Worm (Caenorhabditis elegans) whole organism, L4 larva: ENCODE data around the gene pdhb-1.
A peak's percentile ranks its signal among the peaks of the same experiment; 100 is the strongest.

Source experiments
- F44E2.7 ChIP-seq: fragments of 200-800 bp; sonication (Bioruptor generic); IDR thresholded peaks from 2 replicates; pipeline ENCODE4 v2.1.2; 2022; ENCODE audit warnings: missing genetic modification characterization, missing compliant biosample characterization
- F49E8.2 ChIP-seq: sonication (generic microtip); optimal IDR thresholded peaks from 2 replicates; lab custom pipeline; 2016; ENCODE audit warnings: missing compliant biosample characterization, mild to moderate bottlenecking, missing genetic modification characterization, borderline replicate concordance
- Y5F2A.4 ChIP-seq: fragments of 200-800 bp; sonication (Bioruptor generic); optimal IDR thresholded peaks from 2 replicates; lab custom pipeline; 2018; ENCODE audit warnings: mild to moderate bottlenecking, missing genetic modification characterization, missing compliant biosample characterization
- ZK337.2 ChIP-seq: fragments of 200-800 bp; sonication (Bioruptor generic); IDR thresholded peaks from 2 replicates; pipeline ENCODE4 v1.3.6; 2022; ENCODE audit warnings: missing genetic modification reagents, missing genetic modification characterization, missing compliant biosample characterization
- aha-1 ChIP-seq: fragments of 150-350 bp; peaks from one replicate; lab custom pipeline; 2014; ENCODE audit warnings: missing biosample characterization, missing genetic modification characterization
- ceh-20 ChIP-seq: fragments of 200-800 bp; sonication (Bioruptor generic); IDR thresholded peaks from 2 replicates; pipeline ENCODE4 v1.3.6; 2022; ENCODE audit warnings: missing genetic modification reagents, missing genetic modification characterization, missing compliant biosample characterization
- ces-1 ChIP-seq: fragments of 150-350 bp; sonication (generic microtip); optimal IDR thresholded peaks from 4 replicates; lab custom pipeline; 2014; ENCODE audit warnings: missing biosample characterization, missing genetic modification reagents, missing genetic modification characterization
- daf-12 ChIP-seq: fragments of 150-350 bp; optimal IDR thresholded peaks from 2 replicates; lab custom pipeline; 2014; ENCODE audit warnings: missing biosample characterization, missing genetic modification reagents, missing genetic modification characterization
- daf-8 ChIP-seq: fragments of 200-800 bp; sonication (Bioruptor generic); IDR thresholded peaks from 2 replicates; pipeline ENCODE4 v1.3.6; 2022; ENCODE audit warnings: missing genetic modification characterization, missing compliant biosample characterization
- dmd-8 ChIP-seq: fragments of 200-800 bp; sonication (Bioruptor generic); IDR thresholded peaks from 2 replicates; pipeline ENCODE4 v1.3.6; 2022; ENCODE audit warnings: missing genetic modification characterization, missing compliant biosample characterization
- dmd-9 ChIP-seq: fragments of 200-800 bp; sonication (Bioruptor generic); IDR thresholded peaks from 2 replicates; pipeline ENCODE4 v1.3.6; 2022; ENCODE audit warnings: missing genetic modification reagents, missing genetic modification characterization, missing compliant biosample characterization
- dpl-1 ChIP-seq: fragments of 150-350 bp; optimal IDR thresholded peaks from 2 replicates; lab custom pipeline; 2014; ENCODE audit warnings: missing biosample characterization, missing genetic modification reagents, missing genetic modification characterization
- dve-1 ChIP-seq: sonication (generic microtip); optimal IDR thresholded peaks from 2 replicates; lab custom pipeline; 2017; ENCODE audit warnings: antibody characterized with exemption, mild to moderate bottlenecking, missing genetic modification characterization, missing compliant biosample characterization; ENCODE audit not compliant: insufficient read depth
- egl-43 ChIP-seq: fragments of 200-800 bp; sonication (Bioruptor generic); IDR thresholded peaks from 2 replicates; pipeline ENCODE4 v1.3.6; 2022; ENCODE audit warnings: missing genetic modification reagents, missing genetic modification characterization, missing compliant biosample characterization
- fkh-10 ChIP-seq: fragments of 150-350 bp; optimal IDR thresholded peaks from 2 replicates; lab custom pipeline; 2014; ENCODE audit warnings: missing biosample characterization, missing genetic modification reagents, missing genetic modification characterization
- gei-8 ChIP-seq: fragments of 200-800 bp; sonication (Bioruptor generic); optimal IDR thresholded peaks from 2 replicates; lab custom pipeline; 2018; ENCODE audit warnings: mild to moderate bottlenecking, missing genetic modification characterization, missing compliant biosample characterization
- hif-1 ChIP-seq, 2 experiments: sonication (generic microtip); optimal IDR thresholded peaks; 2 replicates each; lab custom pipeline; 2016 to 2017; ENCODE audit warnings: missing compliant biosample characterization in 2 of 2, missing genetic modification characterization in 2 of 2, missing genetic modification reagents in 2 of 2, missing genotype in 2 of 2, mild to moderate bottlenecking in 1 of 2
- lim-7 ChIP-seq: fragments of 200-800 bp; sonication (Bioruptor generic); IDR thresholded peaks from 2 replicates; pipeline ENCODE4 v1.3.6; 2022; ENCODE audit warnings: missing genetic modification characterization, missing compliant biosample characterization
- lin-15B ChIP-seq: fragments of 150-350 bp; sonication (generic microtip); optimal IDR thresholded peaks from 3 replicates; lab custom pipeline; 2014; ENCODE audit warnings: missing biosample characterization, missing genetic modification characterization
- lin-29 ChIP-seq: fragments of 200-800 bp; sonication (Bioruptor generic); IDR thresholded peaks from 2 replicates; pipeline ENCODE4 v1.3.6; 2022; ENCODE audit warnings: missing genetic modification reagents, missing genetic modification characterization, missing compliant biosample characterization
- madf-5 ChIP-seq, 2 experiments: fragments of 200-800 bp; sonication (Bioruptor generic); IDR thresholded peaks; 2 replicates each; pipeline ENCODE4 v1.3.6; 2022; ENCODE audit warnings: missing compliant biosample characterization in 2 of 2, missing genetic modification characterization in 2 of 2
- mep-1 ChIP-seq: fragments of 150-350 bp; sonication (generic microtip); optimal IDR thresholded peaks from 3 replicates; lab custom pipeline; 2014; ENCODE audit warnings: missing biosample characterization, missing genetic modification characterization
- mxl-3 ChIP-seq: fragments of 200-800 bp; sonication (Bioruptor generic); optimal IDR thresholded peaks from 2 replicates; lab custom pipeline; 2018; ENCODE audit warnings: mild to moderate bottlenecking, missing genetic modification characterization, missing compliant biosample characterization
- nhr-10 ChIP-seq: fragments of 150-350 bp; optimal IDR thresholded peaks from 2 replicates; lab custom pipeline; 2014; ENCODE audit warnings: missing biosample characterization, missing genetic modification characterization
- nhr-11 ChIP-seq: fragments of 150-350 bp; optimal IDR thresholded peaks from 2 replicates; lab custom pipeline; 2014; ENCODE audit warnings: missing biosample characterization, missing genetic modification characterization
- nhr-111 ChIP-seq: fragments of 200-800 bp; sonication (Bioruptor generic); optimal IDR thresholded peaks from 2 replicates; lab custom pipeline; 2018; ENCODE audit warnings: mild to moderate bottlenecking, missing genetic modification characterization, missing compliant biosample characterization
- nhr-28 ChIP-seq: fragments of 150-350 bp; optimal IDR thresholded peaks from 2 replicates; lab custom pipeline; 2014; ENCODE audit warnings: missing biosample characterization, missing genetic modification characterization
- nhr-42 ChIP-seq: fragments of 200-800 bp; sonication (Bioruptor generic); IDR thresholded peaks from 2 replicates; pipeline ENCODE4 v1.3.6; 2022; ENCODE audit warnings: missing genetic modification characterization, missing compliant biosample characterization
- nhr-6 ChIP-seq: fragments of 150-350 bp; optimal IDR thresholded peaks from 2 replicates; lab custom pipeline; 2014; ENCODE audit warnings: missing biosample characterization, missing genetic modification characterization
- nhr-77 ChIP-seq: fragments of 150-350 bp; optimal IDR thresholded peaks from 2 replicates; lab custom pipeline; 2014; ENCODE audit warnings: missing biosample characterization, missing genetic modification characterization
- pha-4 ChIP-seq, 2 experiments: fragments of 150-350 bp in 1 of 2; fragments of 200-800 bp in 1 of 2; sonication (Bioruptor generic) in 1 of 2; IDR thresholded peaks in 1 of 2; optimal IDR thresholded peaks in 1 of 2; 2 replicates each; pipeline versions ENCODE4 v1.3.6 to Lab custom; 2014 to 2022; ENCODE audit warnings: missing genetic modification characterization in 2 of 2, missing genetic modification reagents in 2 of 2, missing biosample characterization in 1 of 2, missing compliant biosample characterization in 1 of 2
- skn-1 ChIP-seq: fragments of 150-350 bp; optimal IDR thresholded peaks from 2 replicates; lab custom pipeline; 2014; ENCODE audit warnings: missing biosample characterization, missing genetic modification characterization
- snpc-1.2 ChIP-seq: fragments of 200-800 bp; sonication (Bioruptor generic); IDR thresholded peaks from 2 replicates; pipeline ENCODE4 v1.3.6; 2022; ENCODE audit warnings: missing genetic modification reagents, missing genetic modification characterization, missing compliant biosample characterization
- unc-130 ChIP-seq: sonication (generic microtip); optimal IDR thresholded peaks from 2 replicates; lab custom pipeline; 2016; ENCODE audit warnings: missing genetic modification reagents, missing genetic modification characterization, missing compliant biosample characterization
- unc-62 ChIP-seq, 3 experiments: fragments of 150-350 bp in 1 of 3; sonication (generic microtip); optimal IDR thresholded peaks in 2 of 3; peaks in 1 of 3; 1 replicate in 1 of 3; 2 replicates in 2 of 3; lab custom pipeline; 2014 to 2017; ENCODE audit warnings: missing biosample characterization in 3 of 3, missing genetic modification characterization in 3 of 3, missing genetic modification reagents in 3 of 3, missing genotype in 1 of 3
- ztf-11 ChIP-seq: fragments of 150-350 bp; optimal IDR thresholded peaks from 2 replicates; lab custom pipeline; 2014; ENCODE audit warnings: missing biosample characterization, missing genetic modification characterization
- ztf-7 ChIP-seq: fragments of 150-350 bp; optimal IDR thresholded peaks from 2 replicates; lab custom pipeline; 2014; ENCODE audit warnings: missing biosample characterization, missing genetic modification characterization

pdhb-1 gene

DNA sequence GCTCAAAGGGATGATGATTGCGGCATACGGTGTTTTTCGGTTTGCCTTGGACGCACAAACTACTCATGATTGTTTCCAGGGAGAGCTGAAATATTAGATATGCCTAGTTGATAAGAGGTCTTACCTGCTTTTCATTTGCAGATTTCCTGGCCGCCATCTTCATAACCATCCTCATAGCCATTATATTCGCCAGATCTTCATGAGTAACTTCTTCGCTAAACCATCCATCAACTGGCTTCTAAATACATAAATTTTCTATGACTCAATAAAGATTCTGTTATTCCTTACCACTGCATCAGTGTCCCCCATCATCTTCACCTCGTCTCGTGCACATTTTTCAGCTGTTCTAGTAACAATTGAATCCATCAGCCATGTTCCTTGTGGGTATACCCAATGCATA lies 43.0 kb downstream of the pdhb-1 start:
- TF ChIP-seq aha-1 (tag; lab: Kevin White, UChicago) (peak; percentile 95), ztf-7 (tag; lab: Kevin White, UChicago) (no peak), dve-1 (no peak), F49E8.2 (tag; lab: Kevin White, UChicago) (no peak), Y5F2A.4 (no peak), mxl-3 (GFP tag; lab: Kevin White, UChicago) (no peak)

DNA sequence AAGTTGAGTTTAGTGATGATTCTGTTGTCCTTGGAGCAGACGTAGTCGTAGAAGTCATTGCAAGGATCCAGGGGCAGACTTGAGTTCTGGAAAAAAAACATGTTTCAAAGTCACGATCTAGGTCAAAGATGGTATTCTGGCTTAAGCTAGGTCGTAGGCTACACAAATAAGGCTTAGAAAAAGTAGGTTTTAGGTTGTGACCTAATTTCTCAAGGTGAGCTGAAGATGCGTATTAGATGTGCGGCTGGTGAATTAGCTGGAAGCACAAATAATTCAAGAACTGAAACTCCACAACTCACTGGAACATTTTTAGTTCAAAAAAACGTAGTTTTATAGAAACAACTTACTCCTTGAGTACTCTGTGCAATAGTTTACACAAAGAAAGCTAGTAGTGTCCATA lies 44.6 kb downstream of the pdhb-1 start, which contains the start of gene F09D12.2:
Gene F09D12.2 (minus strand): TSS at position 101 of the 400 bp plus-strand sequence.
- TF ChIP-seq skn-1 (tag; lab: Kevin White, UChicago) (no peak), ceh-20 (GFP tag; lab: Robert Waterston, UW) (no peak), lin-29 (no peak), aha-1 (tag; lab: Kevin White, UChicago) (no peak), ZK337.2 (no peak), nhr-28 (tag; lab: Kevin White, UChicago) (no peak), nhr-11 (tag; lab: Kevin White, UChicago) (no peak), gei-8 (GFP tag; lab: Kevin White, UChicago) (no peak), mep-1 (tag; lab: Kevin White, UChicago) (no peak), pha-4 (GFP tag; IDR thresholded peaks at IDR 0.05; lab: Robert Waterston, UW) (no peak), pha-4 (tag; optimal IDR thresholded peaks at IDR 0.05; lab: Kevin White, UChicago) (no peak), dmd-9 (GFP tag; lab: Robert Waterston, UW) (no peak), nhr-77 (tag; lab: Kevin White, UChicago) (no peak), nhr-111 (GFP tag; lab: Kevin White, UChicago) (no peak), madf-5 (GFP tag; IDR thresholded peaks at IDR 0.05; lab: Robert Waterston, UW) (no peak), Y5F2A.4 (no peak), unc-130 (GFP tag; lab: Kevin White, UChicago) (no peak), daf-8 (GFP tag; lab: Robert Waterston, UW) (no peak)

DNA sequence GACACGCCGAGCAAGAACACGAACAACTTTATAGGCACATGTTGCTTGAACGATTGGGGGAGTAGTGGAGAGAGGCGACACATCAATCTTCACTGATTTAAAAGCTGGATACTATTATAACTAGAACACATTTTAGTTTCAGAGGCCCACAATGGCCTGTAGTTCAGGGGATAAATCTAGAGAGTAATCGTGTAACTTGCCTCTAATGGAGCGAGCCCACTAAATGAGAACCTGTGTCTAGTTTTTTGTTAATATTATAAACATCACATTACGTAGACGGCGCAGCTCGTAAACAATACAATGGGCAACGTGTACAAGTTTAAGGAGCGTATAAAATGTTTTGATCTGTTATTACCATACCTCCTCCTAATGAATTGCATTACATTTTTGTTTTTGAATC lies 45.1 kb downstream of the pdhb-1 start, which contains the start of gene F58E2.5:
Gene F58E2.5 (plus strand): TSS at position 301 of the 400 bp plus-strand sequence.
- TF ChIP-seq dmd-8 (GFP tag; lab: Robert Waterston, UW) (no peak), lim-7 (GFP tag; lab: Robert Waterston, UW) (no peak), dve-1 (no peak), fkh-10 (GFP tag; lab: Kevin White, UChicago) (no peak), hif-1 (tag; optimal IDR thresholded peaks at IDR 0.05; lab: Kevin White, UChicago) (no peak), lin-29 (no peak), F44E2.7 (no peak), ces-1 (GFP tag; lab: Kevin White, UChicago) (no peak), daf-12 (no peak), Y5F2A.4 (no peak), lin-15B (tag; lab: Kevin White, UChicago) (no peak), ztf-11 (no peak), dpl-1 (GFP tag; lab: Kevin White, UChicago) (no peak), nhr-10 (tag; lab: Kevin White, UChicago) (no peak), nhr-77 (tag; lab: Kevin White, UChicago) (no peak)

DNA sequence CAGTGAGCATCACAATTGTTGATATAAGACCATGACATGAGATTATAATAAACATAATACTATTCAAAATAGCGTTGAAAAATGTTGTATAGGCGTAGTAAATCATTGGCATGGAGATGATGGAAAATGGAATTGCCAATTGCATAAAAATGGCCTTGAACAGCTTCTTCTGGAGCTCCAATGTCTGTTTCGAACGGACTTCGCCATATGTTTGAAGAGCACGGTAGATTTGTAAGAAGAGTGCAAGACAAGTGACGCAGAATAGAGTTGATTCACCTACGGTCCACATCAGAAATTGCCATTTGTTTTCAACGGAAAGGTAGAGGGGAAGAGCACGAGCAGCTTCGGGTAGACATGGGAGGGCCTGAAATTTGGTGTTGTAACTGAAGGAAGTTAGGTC lies 47.9 kb downstream of the pdhb-1 start:
- TF ChIP-seq unc-62 (GFP tag; optimal IDR thresholded peaks at IDR 0.05 in 1 of 2; lab: Kevin White, UChicago) = peak in 1 of 2 experiments; percentile 95
- TF ChIP-seq unc-62 (tag; optimal IDR thresholded peaks at IDR 0.05; lab: Kevin White, UChicago) = no peak
- TF ChIP-seq mxl-3 (GFP tag; lab: Kevin White, UChicago) = no peak
- TF ChIP-seq nhr-6 (tag; lab: Kevin White, UChicago) = no peak
- no peak for TF ChIP-seq snpc-1.2 (GFP tag; lab: Robert Waterston, UW)
- no peak for TF ChIP-seq unc-130 (GFP tag; lab: Kevin White, UChicago)
- TF ChIP-seq nhr-42 = no peak
- TF ChIP-seq aha-1 (tag; lab: Kevin White, UChicago) = peak; percentile 18
- TF ChIP-seq egl-43 = no peak
